Fruit fly (Drosophila melanogaster): ENCODE measurements around the gene CG6138.

DNA sequence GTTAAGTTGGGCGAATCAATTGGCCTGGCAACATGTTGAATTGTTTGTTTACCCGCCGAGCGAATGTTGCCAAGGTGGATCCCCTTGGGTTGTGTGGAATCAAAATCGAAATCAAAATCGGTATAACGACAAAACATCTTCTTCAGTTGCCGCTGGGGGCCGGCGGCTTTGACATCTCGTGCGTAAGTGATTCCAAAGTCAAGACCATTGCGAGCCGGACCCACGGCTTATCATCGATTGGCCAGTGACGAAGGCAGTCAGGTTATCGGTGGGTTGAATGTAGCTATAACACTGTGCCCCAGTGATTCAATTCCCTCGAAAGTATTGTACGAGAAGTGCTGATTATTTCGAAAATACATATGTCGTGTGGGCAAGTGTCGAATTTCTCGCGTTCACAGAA lies 38.1 kb upstream of the CG6138 start:
- TF ChIP-seq toe (GFP tag; optimal IDR thresholded peaks at IDR 0.05): no peak
- TF ChIP-seq Crg-1 (GFP tag; optimal IDR thresholded peaks at IDR 0.05): no peak
- TF ChIP-seq cic (GFP tag; optimal IDR thresholded peaks at IDR 0.05): peak; percentile 12
- TF ChIP-seq CG5204 (GFP tag; optimal IDR thresholded peaks at IDR 0.05): no peak
- no peak for TF ChIP-seq CG12768 (GFP tag; optimal IDR thresholded peaks at IDR 0.05)
- TF ChIP-seq cnc (optimal IDR thresholded peaks at IDR 0.05): no peak

Measured in whole organism, adult.